Fruit fly (Drosophila melanogaster): ENCODE measurements around the gene mys.

DNA sequence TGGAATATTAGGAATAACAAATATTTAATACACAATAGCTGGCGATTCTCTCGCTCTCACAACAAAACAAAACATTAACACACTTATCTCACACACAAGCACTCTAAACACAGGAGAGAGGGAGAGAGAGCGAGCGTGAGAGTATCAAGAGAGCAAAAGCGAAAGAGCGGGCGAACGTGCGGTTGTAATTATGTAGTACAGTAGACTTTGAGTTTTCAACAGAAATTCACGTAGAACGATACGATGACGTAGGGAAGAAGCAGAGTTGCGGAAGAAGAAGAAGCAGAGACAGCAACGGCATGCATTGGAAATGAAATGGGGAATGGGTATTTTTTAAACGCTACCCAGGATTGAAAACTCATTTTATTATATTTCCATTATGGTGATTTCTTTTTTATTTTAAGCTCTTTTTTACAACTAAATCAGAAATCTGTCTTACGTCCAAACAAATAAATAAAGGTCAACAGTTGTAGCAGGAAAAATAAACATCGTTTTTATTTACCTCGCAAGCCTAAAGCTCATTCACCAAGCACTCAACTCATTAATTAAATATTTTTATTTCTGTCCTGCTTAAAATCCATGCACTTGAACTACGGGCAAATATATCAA lies 3.5 kb upstream of the mys start:
- TF ChIP-seq ttk (optimal IDR thresholded peaks at IDR 0.05) (no peak), psq (optimal IDR thresholded peaks at IDR 0.05) (no peak), insv (optimal IDR thresholded peaks at IDR 0.05) (no peak)
